Worm (Caenorhabditis elegans) whole organism, young adult: ENCODE data around the gene ZK632.11.

Source experiments
- F23B12.7 ChIP-seq: sonication (generic microtip); optimal IDR thresholded peaks from 2 replicates; lab custom pipeline; 2017; ENCODE audit warnings: missing genetic modification characterization, mild to moderate bottlenecking, missing compliant biosample characterization, antibody characterized with exemption, moderate library complexity; ENCODE audit not compliant: insufficient read depth
- Y79H2A.3 ChIP-seq: fragments of 200-800 bp; sonication (Bioruptor generic); conservative IDR thresholded peaks from 2 replicates; pipeline ENCODE4 v1.3.6; 2022; ENCODE audit warnings: missing genetic modification reagents, missing genetic modification characterization, missing compliant biosample characterization
- dpff-1 ChIP-seq: sonication (generic microtip); optimal IDR thresholded peaks from 2 replicates; lab custom pipeline; 2017; ENCODE audit warnings: mild to moderate bottlenecking, missing genetic modification characterization, missing compliant biosample characterization
- hmg-20 ChIP-seq: fragments of 200-800 bp; sonication (Bioruptor generic); IDR thresholded peaks from 2 replicates; pipeline ENCODE4 v1.3.6; 2022; ENCODE audit warnings: missing genetic modification reagents, missing genetic modification characterization, missing compliant biosample characterization
- hrde-1 ChIP-seq: sonication (generic microtip); optimal IDR thresholded peaks from 2 replicates; lab custom pipeline; 2016; ENCODE audit warnings: missing genetic modification characterization, mild to moderate bottlenecking, missing compliant biosample characterization, moderate library complexity, missing genotype, missing genetic modification reagents, borderline replicate concordance
- nhr-80 ChIP-seq: sonication (generic microtip); optimal IDR thresholded peaks from 2 replicates; lab custom pipeline; 2016; ENCODE audit warnings: missing genetic modification characterization, missing compliant biosample characterization
- pbrm-1 ChIP-seq: fragments of 200-800 bp; sonication (Bioruptor generic); IDR thresholded peaks from 2 replicates; pipeline ENCODE4 v1.3.6; 2022; ENCODE audit warnings: missing genetic modification reagents, missing genetic modification characterization, missing compliant biosample characterization
- snpc-4 ChIP-seq, 5 experiments: fragments of 150-350 bp in 1 of 5; sonication (generic microtip) in 4 of 5; optimal IDR thresholded peaks; 2 replicates each; lab custom pipeline; 2014 to 2018; ENCODE audit warnings: missing genetic modification characterization in 5 of 5, missing biosample characterization in 3 of 5, antibody characterized with exemption in 2 of 5, mild to moderate bottlenecking in 2 of 5, missing compliant biosample characterization in 2 of 5, missing genotype in 2 of 5, moderate library complexity in 2 of 5, missing genetic modification reagents in 1 of 5

ce11 chrIII:9843715-9844114 is 16.0 kb downstream of the ZK632.11 start, which contains the start of gene K11H3.5:
- no peak for TF ChIP-seq pbrm-1
- TF ChIP-seq hmg-20, result no peak
- no peak for TF ChIP-seq snpc-4 (GFP tag; optimal IDR thresholded peaks at IDR 0.05; lab: Kevin White, UChicago)
- TF ChIP-seq snpc-4 (tag; optimal IDR thresholded peaks at IDR 0.05; lab: Kevin White, UChicago), result no peak
- TF ChIP-seq Y79H2A.3 (GFP tag; lab: Robert Waterston, UW), result no peak
- no peak for TF ChIP-seq dpff-1 (tag; lab: Kevin White, UChicago)
- TF ChIP-seq nhr-80 (tag; lab: Kevin White, UChicago), result no peak
- TF ChIP-seq F23B12.7 (tag; lab: Kevin White, UChicago), result no peak
- TF ChIP-seq hrde-1 (tag; lab: Kevin White, UChicago), result no peak
